Fruit fly (Drosophila melanogaster): ENCODE measurements around the gene jub.

DNA sequence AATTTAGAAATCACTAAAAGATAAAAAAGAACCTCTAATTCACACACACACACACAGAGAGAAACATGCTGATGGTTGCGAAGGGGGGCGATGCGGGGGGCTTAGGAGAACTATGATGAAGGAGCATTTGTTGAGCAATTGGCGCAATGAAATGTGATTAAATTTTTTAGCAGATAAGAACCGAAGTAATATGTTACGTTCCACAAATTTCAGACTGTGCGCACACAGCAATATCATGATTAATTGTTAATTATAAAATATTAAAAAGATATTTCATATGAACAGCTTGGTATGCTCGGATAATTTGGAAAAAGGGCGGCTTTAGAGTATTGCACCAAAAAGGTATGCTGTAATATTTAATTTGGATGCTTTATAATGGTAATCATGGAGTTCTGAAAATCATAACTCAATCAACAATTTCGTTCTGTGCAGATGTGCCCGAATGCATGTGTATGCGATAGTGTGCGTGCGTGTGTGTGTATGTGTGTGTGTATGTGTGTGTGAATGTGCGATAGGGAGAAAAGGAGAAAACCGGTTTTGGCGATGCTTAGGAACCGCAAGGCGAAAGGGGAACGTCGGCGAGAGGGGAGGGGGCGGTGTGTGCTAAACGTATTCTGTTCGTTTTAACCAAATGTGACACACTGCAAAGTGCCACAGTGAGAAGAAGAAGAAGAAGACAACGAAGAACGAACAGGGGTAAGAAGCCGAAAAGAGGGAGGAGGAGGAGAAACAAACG, 8.9 kb downstream of the jub start:
- TF ChIP-seq topi (GFP tag; optimal IDR thresholded peaks at IDR 0.05) (no peak), OdsH (GFP tag; optimal IDR thresholded peaks at IDR 0.05) (no peak), Gug (GFP tag; IDR thresholded peaks at IDR 0.05) (no peak), spab (GFP tag; optimal IDR thresholded peaks at IDR 0.05) (no peak), salr (GFP tag; optimal IDR thresholded peaks at IDR 0.05) (no peak), CG34406 (GFP tag; optimal IDR thresholded peaks at IDR 0.05) (no peak), CG31627 (GFP tag; optimal IDR thresholded peaks at IDR 0.05) (no peak), svp (GFP tag) (no peak), Ets96B (tag; optimal IDR thresholded peaks at IDR 0.05) (no peak), Sox102F (GFP tag; optimal IDR thresholded peaks at IDR 0.05) (no peak), CG32006 (GFP tag; optimal IDR thresholded peaks at IDR 0.05) (peak; percentile 50), lz (GFP tag; optimal IDR thresholded peaks at IDR 0.05) (no peak), CG4318 (GFP tag; optimal IDR thresholded peaks at IDR 0.05) (no peak), pdm3 (GFP tag; optimal IDR thresholded peaks at IDR 0.05) (no peak)

All from whole organism, prepupa.